Fruit fly (Drosophila melanogaster): ENCODE results near the gene TotM.

DNA sequence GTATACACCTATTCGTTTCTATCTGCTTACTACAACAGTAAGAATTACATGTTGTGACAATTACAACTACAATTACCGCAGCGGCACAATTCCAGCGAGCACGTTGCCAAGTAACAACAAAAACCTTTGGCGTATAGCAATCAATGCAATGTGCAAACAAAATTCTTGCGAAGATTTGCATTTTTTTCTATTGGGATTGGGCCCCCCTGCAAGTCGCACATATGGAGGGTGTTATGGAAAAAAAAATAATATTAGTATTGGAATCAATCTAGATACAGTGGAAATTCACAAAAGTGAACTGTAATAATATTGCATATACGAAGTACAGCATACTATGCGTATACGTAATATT, 27.0 kb upstream of the TotM start:
- no peak for TF ChIP-seq EcR (GFP tag; optimal IDR thresholded peaks at IDR 0.05)
- TF ChIP-seq rn (GFP tag; IDR thresholded peaks at IDR 0.05), result no peak
- TF ChIP-seq Snoo (tag; optimal IDR thresholded peaks at IDR 0.05), result no peak
- no peak for TF ChIP-seq CG12605 (GFP tag; IDR thresholded peaks at IDR 0.05)
- TF ChIP-seq Pif1A (GFP tag; optimal IDR thresholded peaks at IDR 0.05), result no peak
- no peak for TF ChIP-seq CG4496 (GFP tag; IDR thresholded peaks at IDR 0.05)
- no peak for TF ChIP-seq CG34367 (tag; optimal IDR thresholded peaks at IDR 0.05)
- no peak for TF ChIP-seq CG8159 (tag; optimal IDR thresholded peaks at IDR 0.05)
- TF ChIP-seq CG32121 (GFP tag; IDR thresholded peaks at IDR 0.05), result no peak
- TF ChIP-seq CG10348 (GFP tag; IDR thresholded peaks at IDR 0.05), result no peak
